Worm (Caenorhabditis elegans) whole organism, young adult: ENCODE data around the gene Y60C6A.3.

Experiments used
- B0019.2 ChIP-seq: fragments of 200-800 bp; sonication (Bioruptor generic); conservative IDR thresholded peaks from 2 replicates; pipeline ENCODE4 v1.3.6; 2022; ENCODE audit warnings: missing genetic modification reagents, missing genetic modification characterization, missing compliant biosample characterization
- B0035.1 ChIP-seq: sonication (generic microtip); optimal IDR thresholded peaks from 2 replicates; lab custom pipeline; 2016; ENCODE audit warnings: missing genetic modification characterization, mild to moderate bottlenecking, missing compliant biosample characterization, missing genotype, missing genetic modification reagents
- C17E4.6 ChIP-seq: fragments of 200-800 bp; sonication (Bioruptor generic); IDR thresholded peaks from 2 replicates; pipeline ENCODE4 v1.3.6; 2022; ENCODE audit warnings: missing genetic modification reagents, missing genetic modification characterization, missing compliant biosample characterization
- F22D6.2 ChIP-seq: sonication (generic microtip); optimal IDR thresholded peaks from 2 replicates; lab custom pipeline; 2016; ENCODE audit warnings: mild to moderate bottlenecking, missing genetic modification characterization, missing compliant biosample characterization
- F33H1.4 ChIP-seq: fragments of 200-800 bp; sonication (Bioruptor generic); IDR thresholded peaks from 2 replicates; pipeline ENCODE4 v1.3.6; 2022; ENCODE audit warnings: missing genetic modification reagents, missing genetic modification characterization, missing compliant biosample characterization
- F37B4.10 ChIP-seq: fragments of 200-800 bp; sonication (Bioruptor generic); IDR thresholded peaks from 2 replicates; pipeline ENCODE4 v1.3.6; 2022; ENCODE audit warnings: missing genetic modification characterization, missing compliant biosample characterization
- F39B2.1 ChIP-seq: fragments of 200-800 bp; sonication (Bioruptor generic); IDR thresholded peaks from 2 replicates; pipeline ENCODE4 v1.3.6; 2022; ENCODE audit warnings: missing genetic modification reagents, missing genetic modification characterization, missing compliant biosample characterization
- F52B5.7 ChIP-seq: sonication (generic microtip); optimal IDR thresholded peaks from 2 replicates; lab custom pipeline; 2016; ENCODE audit warnings: mild to moderate bottlenecking, missing genetic modification characterization, missing compliant biosample characterization
- F55B11.4 ChIP-seq: sonication (generic microtip); optimal IDR thresholded peaks from 2 replicates; lab custom pipeline; 2016; ENCODE audit warnings: missing compliant biosample characterization, missing genetic modification characterization, borderline replicate concordance; ENCODE audit not compliant: insufficient read depth
- F57A8.1 ChIP-seq: fragments of 200-800 bp; sonication (Bioruptor generic); optimal IDR thresholded peaks from 2 replicates; lab custom pipeline; 2018; ENCODE audit warnings: mild to moderate bottlenecking, missing genetic modification characterization, moderate library complexity, missing compliant biosample characterization
- T26A5.8 ChIP-seq: sonication (generic microtip); optimal IDR thresholded peaks from 2 replicates; lab custom pipeline; 2016; ENCODE audit warnings: missing genetic modification characterization, missing compliant biosample characterization
- Y53F4B.3 ChIP-seq: fragments of 200-800 bp; sonication (Bioruptor generic); IDR thresholded peaks from 2 replicates; pipeline ENCODE4 v1.3.6; 2022; ENCODE audit warnings: missing genetic modification reagents, missing genetic modification characterization, missing compliant biosample characterization
- Y67H2A.10 ChIP-seq: fragments of 200-800 bp; sonication (Bioruptor generic); conservative IDR thresholded peaks from 2 replicates; pipeline ENCODE4 v1.3.6; 2022; ENCODE audit warnings: missing genetic modification reagents, missing genetic modification characterization, missing compliant biosample characterization
- Y95B8A.8 ChIP-seq: fragments of 200-800 bp; sonication (Bioruptor generic); IDR thresholded peaks from 2 replicates; pipeline ENCODE4 v1.3.6; 2022; ENCODE audit warnings: missing genetic modification reagents, missing genetic modification characterization, missing compliant biosample characterization
- ZK185.1 ChIP-seq: sonication (generic microtip); optimal IDR thresholded peaks from 2 replicates; lab custom pipeline; 2016; ENCODE audit warnings: mild to moderate bottlenecking, missing genetic modification characterization, missing compliant biosample characterization; ENCODE audit not compliant: poor library complexity, severe bottlenecking
- ama-1 ChIP-seq, 3 experiments: fragments of 150-350 bp in 1 of 3; sonication (generic microtip) in 2 of 3; optimal IDR thresholded peaks; 2 replicates each; lab custom pipeline; 2014 to 2018; ENCODE audit warnings: missing biosample characterization in 2 of 3, missing genetic modification characterization in 2 of 3, missing genetic modification reagents in 2 of 3
- aptf-2 ChIP-seq: fragments of 200-800 bp; sonication (Bioruptor generic); conservative IDR thresholded peaks from 2 replicates; pipeline ENCODE4 v1.3.6; 2022; ENCODE audit warnings: missing genetic modification reagents, missing genetic modification characterization, missing compliant biosample characterization
- attf-5 ChIP-seq: fragments of 200-800 bp; sonication (Bioruptor generic); optimal IDR thresholded peaks from 2 replicates; lab custom pipeline; 2018; ENCODE audit warnings: mild to moderate bottlenecking, missing genetic modification characterization, missing compliant biosample characterization
- bed-1 ChIP-seq: fragments of 200-800 bp; sonication (Bioruptor generic); IDR thresholded peaks from 2 replicates; pipeline ENCODE4 v1.3.6; 2022; ENCODE audit warnings: missing genetic modification reagents, missing genetic modification characterization, missing compliant biosample characterization
- ceh-91 ChIP-seq: fragments of 200-800 bp; sonication (Bioruptor generic); IDR thresholded peaks from 2 replicates; pipeline ENCODE4 v1.3.6; 2022; ENCODE audit warnings: missing genetic modification reagents, missing genetic modification characterization, missing compliant biosample characterization
- chd-7 ChIP-seq: sonication (generic microtip); optimal IDR thresholded peaks from 2 replicates; lab custom pipeline; 2016; ENCODE audit warnings: mild to moderate bottlenecking, missing genetic modification characterization, moderate library complexity, missing compliant biosample characterization
- dox-1 ChIP-seq: fragments of 200-800 bp; sonication (Bioruptor generic); IDR thresholded peaks from 2 replicates; pipeline ENCODE4 v1.3.6; 2022; ENCODE audit warnings: missing genetic modification reagents, missing genetic modification characterization, missing compliant biosample characterization
- dpl-1 ChIP-seq: fragments of 150-350 bp; optimal IDR thresholded peaks from 2 replicates; lab custom pipeline; 2014; ENCODE audit warnings: missing biosample characterization, missing genetic modification reagents, missing genetic modification characterization
- ekl-4 ChIP-seq: fragments of 200-800 bp; sonication (Bioruptor generic); IDR thresholded peaks from 2 replicates; pipeline ENCODE4 v1.3.6; 2022; ENCODE audit warnings: missing genetic modification reagents, missing genetic modification characterization, missing compliant biosample characterization
- fkh-3 ChIP-seq: sonication (generic microtip); optimal IDR thresholded peaks from 2 replicates; lab custom pipeline; 2016; ENCODE audit warnings: mild to moderate bottlenecking, missing genetic modification characterization, missing compliant biosample characterization
- hmg-1.2 ChIP-seq: fragments of 200-800 bp; sonication (Bioruptor generic); IDR thresholded peaks from 2 replicates; pipeline ENCODE4 v1.3.6; 2022; ENCODE audit warnings: missing genetic modification reagents, missing genetic modification characterization, missing compliant biosample characterization
- hsf-1 ChIP-seq: fragments of 200-800 bp; sonication (Bioruptor generic); IDR thresholded peaks from 2 replicates; pipeline ENCODE4 v1.3.6; 2022; ENCODE audit warnings: missing genetic modification reagents, missing genetic modification characterization, missing compliant biosample characterization
- let-526 ChIP-seq: fragments of 200-800 bp; sonication (Bioruptor generic); IDR thresholded peaks from 2 replicates; pipeline ENCODE4 v1.3.6; 2022; ENCODE audit warnings: missing genetic modification reagents, missing genetic modification characterization, missing compliant biosample characterization
- lin-26 ChIP-seq: fragments of 200-800 bp; sonication (Bioruptor generic); IDR thresholded peaks from 2 replicates; pipeline ENCODE4 v1.3.6; 2022; ENCODE audit warnings: missing genetic modification reagents, missing genetic modification characterization, missing compliant biosample characterization
- lin-35 ChIP-seq, 3 experiments: fragments of 150-350 bp in 2 of 3; sonication (generic microtip) in 1 of 3; optimal IDR thresholded peaks; 2 replicates each; lab custom pipeline; 2014 to 2018; ENCODE audit warnings: missing biosample characterization in 3 of 3, missing genetic modification characterization in 3 of 3, missing genetic modification reagents in 3 of 3
- lin-54 ChIP-seq: fragments of 200-800 bp; sonication (Bioruptor generic); optimal IDR thresholded peaks from 2 replicates; lab custom pipeline; 2018; ENCODE audit warnings: mild to moderate bottlenecking, missing genetic modification characterization, missing compliant biosample characterization
- lir-1 ChIP-seq: fragments of 200-800 bp; sonication (Bioruptor generic); conservative IDR thresholded peaks from 2 replicates; pipeline ENCODE4 v1.3.6; 2022; ENCODE audit warnings: missing genetic modification reagents, missing genetic modification characterization, missing compliant biosample characterization
- lsl-1 ChIP-seq: fragments of 200-800 bp; sonication (Bioruptor generic); optimal IDR thresholded peaks from 2 replicates; lab custom pipeline; 2018; ENCODE audit warnings: mild to moderate bottlenecking, missing genetic modification characterization, moderate library complexity, missing compliant biosample characterization
- lsy-27 ChIP-seq: sonication (generic microtip); optimal IDR thresholded peaks from 2 replicates; lab custom pipeline; 2017; ENCODE audit warnings: missing genetic modification characterization, mild to moderate bottlenecking, missing compliant biosample characterization, antibody characterized with exemption, missing genotype, borderline replicate concordance; ENCODE audit not compliant: insufficient read depth
- madf-10 ChIP-seq: sonication (generic microtip); optimal IDR thresholded peaks from 2 replicates; lab custom pipeline; 2016; ENCODE audit warnings: mild to moderate bottlenecking, missing genetic modification characterization, missing compliant biosample characterization
- madf-3 ChIP-seq: fragments of 200-800 bp; sonication (Bioruptor generic); IDR thresholded peaks from 2 replicates; pipeline ENCODE4 v1.3.6; 2022; ENCODE audit warnings: missing genetic modification reagents, missing genetic modification characterization, missing compliant biosample characterization
- mcd-1 ChIP-seq: fragments of 200-800 bp; sonication (Bioruptor generic); IDR thresholded peaks from 2 replicates; pipeline ENCODE4 v1.3.6; 2022; ENCODE audit warnings: missing genetic modification reagents, missing genetic modification characterization, missing compliant biosample characterization
- mes-4 ChIP-seq: sonication (generic microtip); optimal IDR thresholded peaks from 2 replicates; lab custom pipeline; 2016; ENCODE audit warnings: missing genotype, missing genetic modification characterization, missing compliant biosample characterization
- nfyb-1 ChIP-seq: fragments of 200-800 bp; sonication (Bioruptor generic); IDR thresholded peaks from 2 replicates; pipeline ENCODE4 v1.3.6; 2022; ENCODE audit warnings: missing genetic modification reagents, missing genetic modification characterization, missing compliant biosample characterization
- pbrm-1 ChIP-seq: fragments of 200-800 bp; sonication (Bioruptor generic); IDR thresholded peaks from 2 replicates; pipeline ENCODE4 v1.3.6; 2022; ENCODE audit warnings: missing genetic modification reagents, missing genetic modification characterization, missing compliant biosample characterization
- rcor-1 ChIP-seq: fragments of 200-800 bp; sonication (Bioruptor generic); IDR thresholded peaks from 2 replicates; pipeline ENCODE4 v1.3.6; 2022; ENCODE audit warnings: missing genetic modification reagents, missing genetic modification characterization, missing compliant biosample characterization
- repo-1 ChIP-seq: sonication (generic microtip); optimal IDR thresholded peaks from 2 replicates; lab custom pipeline; 2017; ENCODE audit warnings: mild to moderate bottlenecking, missing genetic modification characterization, missing compliant biosample characterization
- sdz-38 ChIP-seq: sonication (generic microtip); optimal IDR thresholded peaks from 2 replicates; lab custom pipeline; 2016; ENCODE audit warnings: missing genotype, missing genetic modification characterization, missing compliant biosample characterization
- snpc-1.1 ChIP-seq: sonication (generic microtip); optimal IDR thresholded peaks from 2 replicates; lab custom pipeline; 2017; ENCODE audit warnings: missing genetic modification characterization, mild to moderate bottlenecking, missing compliant biosample characterization, antibody characterized with exemption, moderate library complexity, missing genotype, missing genetic modification reagents; ENCODE audit not compliant: insufficient read depth
- tlf-1 ChIP-seq: fragments of 200-800 bp; sonication (Bioruptor generic); optimal IDR thresholded peaks from 2 replicates; lab custom pipeline; 2018; ENCODE audit warnings: mild to moderate bottlenecking, missing genetic modification characterization, missing compliant biosample characterization
- unc-130 ChIP-seq: sonication (generic microtip); optimal IDR thresholded peaks from 2 replicates; lab custom pipeline; 2016; ENCODE audit warnings: missing genetic modification reagents, missing genetic modification characterization, missing compliant biosample characterization
- ztf-26 ChIP-seq: sonication (generic microtip); optimal IDR thresholded peaks from 2 replicates; lab custom pipeline; 2017; ENCODE audit warnings: missing genetic modification characterization, missing compliant biosample characterization
- ztf-28 ChIP-seq: fragments of 200-800 bp; sonication (Bioruptor generic); IDR thresholded peaks from 2 replicates; pipeline ENCODE4 v1.3.6; 2022; ENCODE audit warnings: missing genetic modification reagents, missing genetic modification characterization, missing compliant biosample characterization

The Y60C6A.3 gene

ce11 chrV:4754123-4754522 is 31.5 kb upstream of the Y60C6A.3 start, which contains the start of gene hil-4:
hil-4 (plus strand) TSS chrV:4754313.
- TF ChIP-seq tlf-1 (no peak), ekl-4 (peak; percentile 74; the same call in 1 of the 2 replicates), ama-1 (optimal IDR thresholded peaks at IDR 0.05; lab: Kevin White, UChicago) (no peak), ama-1 (GFP tag; optimal IDR thresholded peaks at IDR 0.05; lab: Kevin White, UChicago) (no peak), lin-26 (no peak), ceh-91 (GFP tag; lab: Robert Waterston, UW) (peak; percentile 86), unc-130 (GFP tag; lab: Kevin White, UChicago) (peak; percentile 24), hmg-1.2 (GFP tag; lab: Robert Waterston, UW) (peak; percentile 45; the same call in 1 of the 2 replicates), snpc-1.1 (tag; lab: Kevin White, UChicago) (no peak), C17E4.6 (GFP tag; lab: Robert Waterston, UW) (peak; percentile 57; the same call in 1 of the 2 replicates), chd-7 (no peak), rcor-1 (GFP tag; lab: Robert Waterston, UW) (peak; percentile 47), lsl-1 (GFP tag; lab: Kevin White, UChicago) (peak; percentile 74), F37B4.10 (no peak), lin-54 (GFP tag; lab: Kevin White, UChicago) (peak; percentile 53), lin-35 (GFP tag; optimal IDR thresholded peaks at IDR 0.05; lab: Kevin White, UChicago) (peak in 1 of 3 experiments; percentile 16), ztf-28 (GFP tag; lab: Robert Waterston, UW) (peak; percentile 84), aptf-2 (GFP tag; lab: Robert Waterston, UW) (0 out of 2 replicates have a peak, but pooled peaks have one; percentile 46), F55B11.4 (tag; lab: Kevin White, UChicago) (no peak), madf-3 (0 out of 2 replicates have a peak, but pooled peaks have one; percentile 61), fkh-3 (no peak), ztf-26 (tag; lab: Kevin White, UChicago) (no peak), lir-1 (GFP tag; lab: Robert Waterston, UW) (0 out of 2 replicates have a peak, but pooled peaks have one; percentile 35), hsf-1 (peak; percentile 78), nfyb-1 (GFP tag; lab: Robert Waterston, UW) (no peak), dox-1 (GFP tag; lab: Robert Waterston, UW) (peak; percentile 87), repo-1 (tag; lab: Kevin White, UChicago) (no peak), F33H1.4 (GFP tag; lab: Robert Waterston, UW) (peak; percentile 79), Y67H2A.10 (GFP tag; lab: Robert Waterston, UW) (peak; percentile 20; the same call in 1 of the 2 replicates), T26A5.8 (tag; lab: Kevin White, UChicago) (no peak), attf-5 (GFP tag; lab: Kevin White, UChicago) (no peak), B0035.1 (tag; lab: Kevin White, UChicago) (no peak), bed-1 (no peak), let-526 (0 out of 2 replicates have a peak, but pooled peaks have one; percentile 37), pbrm-1 (GFP tag; lab: Robert Waterston, UW) (peak; percentile 89), mes-4 (no peak), F39B2.1 (peak; percentile 99), Y53F4B.3 (GFP tag; lab: Robert Waterston, UW) (no peak), F57A8.1 (GFP tag; lab: Kevin White, UChicago) (no peak), F22D6.2 (tag; lab: Kevin White, UChicago) (no peak), madf-10 (tag; lab: Kevin White, UChicago) (no peak), Y95B8A.8 (GFP tag; lab: Robert Waterston, UW) (peak; percentile 75; the same call in 1 of the 2 replicates), ZK185.1 (tag; lab: Kevin White, UChicago) (no peak), F52B5.7 (tag; lab: Kevin White, UChicago) (no peak), sdz-38 (tag; lab: Kevin White, UChicago) (no peak), B0019.2 (peak; percentile 45), mcd-1 (GFP tag; lab: Robert Waterston, UW) (peak; percentile 42), dpl-1 (GFP tag; lab: Kevin White, UChicago) (peak; percentile 75), lsy-27 (tag; lab: Kevin White, UChicago) (no peak)
